Worm (Caenorhabditis elegans) whole organism, midembryonic: ENCODE results near the gene F01D5.7.

Source experiments
- T22C8.4 ChIP-seq: fragments of 200-800 bp; sonication (Bioruptor generic); IDR thresholded peaks from 2 replicates; pipeline ENCODE4 v1.3.6; 2022; ENCODE audit warnings: missing genetic modification characterization, missing compliant biosample characterization
- flt-1 ChIP-seq: fragments of 200-800 bp; sonication (Bioruptor generic); IDR thresholded peaks from 2 replicates; pipeline ENCODE4 v1.3.6; 2022; ENCODE audit warnings: missing genetic modification characterization, missing compliant biosample characterization
- klf-2 ChIP-seq: fragments of 200-800 bp; sonication (Bioruptor generic); conservative IDR thresholded peaks from 2 replicates; pipeline ENCODE4 v1.3.6; 2022; ENCODE audit warnings: missing genetic modification reagents, missing genetic modification characterization, missing compliant biosample characterization
- med-1 ChIP-seq: sonication (generic microtip); optimal IDR thresholded peaks from 2 replicates; lab custom pipeline; 2017; ENCODE audit warnings: missing genetic modification characterization, mild to moderate bottlenecking, missing compliant biosample characterization, antibody characterized with exemption, missing genetic modification reagents; ENCODE audit not compliant: insufficient read depth
- tab-1 ChIP-seq: fragments of 200-800 bp; sonication (Bioruptor generic); IDR thresholded peaks from 2 replicates; pipeline ENCODE4 v1.3.6; 2022; ENCODE audit warnings: missing genetic modification characterization, missing compliant biosample characterization
- ztf-29 ChIP-seq: fragments of 200-800 bp; sonication (Bioruptor generic); IDR thresholded peaks from 2 replicates; pipeline ENCODE4 v1.3.6; 2022; ENCODE audit warnings: missing genetic modification reagents, missing genetic modification characterization, missing compliant biosample characterization

ce11 chrII:14049097-14049496 lies 40.6 kb downstream of the F01D5.7 start:
- TF ChIP-seq med-1 (GFP tag; lab: Kevin White, UChicago), result no peak
- no peak for TF ChIP-seq flt-1 (GFP tag; lab: Robert Waterston, UW)
- TF ChIP-seq T22C8.4 (GFP tag; lab: Robert Waterston, UW), result no peak
- no peak for TF ChIP-seq ztf-29
- TF ChIP-seq klf-2 (GFP tag; lab: Robert Waterston, UW), result no peak
- TF ChIP-seq tab-1 (GFP tag; lab: Robert Waterston, UW), result no peak
